Fruit fly (Drosophila melanogaster): Measurements from ENCODE around the gene CG7990.

Gene CG7990

dm6 chrX:19247200-19248052 is 45.6 kb upstream of the CG7990 start, which contains the start of gene CG7992 (continued):
- peak; percentile 47 to 52 for TF ChIP-seq chif (GFP tag; optimal IDR thresholded peaks at IDR 0.05)
- peak; percentile 48 for TF ChIP-seq phol (tag; optimal IDR thresholded peaks at IDR 0.05)
- TF ChIP-seq CG13894 (tag; optimal IDR thresholded peaks at IDR 0.05): peak; percentile 4
- no peak for TF ChIP-seq CG7372 (GFP tag; IDR thresholded peaks at IDR 0.05)
- TF ChIP-seq Dip2 (GFP tag; IDR thresholded peaks at IDR 0.05): no peak
- TF ChIP-seq sr (GFP tag; IDR thresholded peaks at IDR 0.05): no peak
- no peak for TF ChIP-seq CG1603 (tag; optimal IDR thresholded peaks at IDR 0.05)
- peak; percentile 67 for TF ChIP-seq lmd (GFP tag; IDR thresholded peaks at IDR 0.05)
- peak; percentile 70 for TF ChIP-seq CG30403 (GFP tag; optimal IDR thresholded peaks at IDR 0.05)
- TF ChIP-seq hbn (GFP tag; IDR thresholded peaks at IDR 0.05; ENCODE audit: partially characterized antibody): no peak
- peak; percentile 58 for TF ChIP-seq Hsf (GFP tag; optimal IDR thresholded peaks at IDR 0.05)
- no peak for TF ChIP-seq wor (GFP tag; IDR thresholded peaks at IDR 0.05)
- peak; percentile 34 for TF ChIP-seq CG3163 (GFP tag; optimal IDR thresholded peaks at IDR 0.05)
- peak; percentile 50; the same call in 1 of the 3 replicates for TF ChIP-seq CG2199 (GFP tag; IDR thresholded peaks at IDR 0.05)
- TF ChIP-seq CG8388 (GFP tag; optimal IDR thresholded peaks at IDR 0.05): peak; percentile 34
- peak; percentile 56 for TF ChIP-seq pum (GFP tag; optimal IDR thresholded peaks at IDR 0.05)
- no peak for TF ChIP-seq ara (GFP tag; IDR thresholded peaks at IDR 0.05)
- no peak for TF ChIP-seq H2.0 (GFP tag; IDR thresholded peaks at IDR 0.05)
- no peak for TF ChIP-seq usp (GFP tag; optimal IDR thresholded peaks at IDR 0.05)
- peak; percentile 56; the same call in 1 of the 2 replicates for TF ChIP-seq CG32767 (GFP tag; IDR thresholded peaks at IDR 0.05)
- TF ChIP-seq PHDP (tag; optimal IDR thresholded peaks at IDR 0.05): peak; percentile 56
- TF ChIP-seq fd96Cb (tag; optimal IDR thresholded peaks at IDR 0.05): peak; percentile 45
- TF ChIP-seq sens-2 (GFP tag; IDR thresholded peaks at IDR 0.05): no peak
- TF ChIP-seq Oaz (GFP tag; IDR thresholded peaks at IDR 0.05): 0 out of 2 replicates have a peak, but pooled peaks have one; percentile 21
- no peak for TF ChIP-seq CG6175 (GFP tag; IDR thresholded peaks at IDR 0.05)
- TF ChIP-seq tap (tag; optimal IDR thresholded peaks at IDR 0.05): peak; percentile 10
- peak; percentile 15 for TF ChIP-seq Sry-δ (GFP tag; optimal IDR thresholded peaks at IDR 0.05)
- peak; percentile 31 to 61 for TF ChIP-seq dpn (GFP tag; optimal IDR thresholded peaks at IDR 0.05)
- peak; percentile 75 for TF ChIP-seq CG7839 (tag; optimal IDR thresholded peaks at IDR 0.05)
- TF ChIP-seq nerfin-2 (GFP tag; IDR thresholded peaks at IDR 0.05; ENCODE audit: partially characterized antibody): no peak
- TF ChIP-seq Oli (tag; optimal IDR thresholded peaks at IDR 0.05): peak; percentile 72
- TF ChIP-seq CG17802 (tag; optimal IDR thresholded peaks at IDR 0.05): no peak
- TF ChIP-seq CG4820 (GFP tag; optimal IDR thresholded peaks at IDR 0.05): peak; percentile 48
- TF ChIP-seq odd (GFP tag; optimal IDR thresholded peaks at IDR 0.05): peak; percentile 47
- peak; percentile 21 for TF ChIP-seq CG13123 (GFP tag; optimal IDR thresholded peaks at IDR 0.05)
- TF ChIP-seq hkb (optimal IDR thresholded peaks at IDR 0.05): no peak
- peak; percentile 58; the same call in 1 of the 2 replicates for TF ChIP-seq hkb (GFP tag; IDR thresholded peaks at IDR 0.05)
- TF ChIP-seq Hr78 (GFP tag; optimal IDR thresholded peaks at IDR 0.05): peak in 1 of 2 experiments; percentile 32
- TF ChIP-seq sc (optimal IDR thresholded peaks at IDR 0.05): no peak
- no peak for TF ChIP-seq sc (GFP tag; optimal IDR thresholded peaks at IDR 0.05)
- TF ChIP-seq prd (optimal IDR thresholded peaks at IDR 0.05): no peak
- TF ChIP-seq prd (GFP tag; IDR thresholded peaks at IDR 0.05): peak; percentile 41; the same call in 1 of the 3 replicates
- TF ChIP-seq Stat92E (GFP tag; optimal IDR thresholded peaks at IDR 0.05): no peak
- peak; percentile 19 for TF ChIP-seq tup (GFP tag; optimal IDR thresholded peaks at IDR 0.05)
- TF ChIP-seq D (optimal IDR thresholded peaks at IDR 0.05): no peak
- TF ChIP-seq D (GFP tag; optimal IDR thresholded peaks at IDR 0.05): no peak
- peak; percentile 83 for TF ChIP-seq CG2678 (tag; optimal IDR thresholded peaks at IDR 0.05)
- TF ChIP-seq Bdp1 (GFP tag; optimal IDR thresholded peaks at IDR 0.05): peak; percentile 23
- TF ChIP-seq cg (GFP tag; optimal IDR thresholded peaks at IDR 0.05): no peak

All from whole organism, embryonic.